Fruit fly (Drosophila melanogaster) whole organism, adult: ENCODE results near the gene CG13623.

Experiments used
- CG12768 ChIP-seq: fragments of 200-800 bp; sonication (Bioruptor generic); optimal IDR thresholded peaks from 2 replicates; lab custom pipeline; 2017; ENCODE audit warnings: missing biosample characterization, missing genetic modification characterization, mild to moderate bottlenecking, moderate library complexity, missing genetic modification reagents
- CG1620 ChIP-seq: fragments of 200-800 bp; sonication (Bioruptor generic); optimal IDR thresholded peaks from 2 replicates; lab custom pipeline; 2016; ENCODE audit warnings: missing biosample characterization, missing genetic modification characterization
- CG33017 ChIP-seq: fragments of 200-800 bp; sonication (Bioruptor generic); optimal IDR thresholded peaks from 2 replicates; lab custom pipeline; 2018; ENCODE audit warnings: missing biosample characterization, mild to moderate bottlenecking, missing genetic modification characterization, moderate library complexity
- CG5204 ChIP-seq: fragments of 200-800 bp; sonication (Bioruptor generic); optimal IDR thresholded peaks from 2 replicates; lab custom pipeline; 2016; ENCODE audit warnings: missing biosample characterization, missing genetic modification characterization
- Clk ChIP-seq: fragments of 200-800 bp; sonication (Bioruptor generic); optimal IDR thresholded peaks from 2 replicates; lab custom pipeline; 2017; ENCODE audit warnings: missing biosample characterization, missing genetic modification characterization
- Crg-1 ChIP-seq: fragments of 200-800 bp; sonication (Bioruptor generic); optimal IDR thresholded peaks from 2 replicates; lab custom pipeline; 2016; ENCODE audit warnings: missing biosample characterization, missing genetic modification characterization
- bab1 ChIP-seq: fragments of 200-800 bp; sonication (Bioruptor generic); optimal IDR thresholded peaks from 3 replicates; lab custom pipeline; 2019; ENCODE audit warnings: missing biosample characterization, mild to moderate bottlenecking, missing genetic modification characterization, moderate library complexity
- cnc ChIP-seq, 2 experiments: fragments of >200 bp; optimal IDR thresholded peaks; 2 replicates each; lab custom pipeline; 2017
- kay ChIP-seq: fragments of 200-800 bp; sonication (Bioruptor generic); peaks from one replicate; lab custom pipeline; 2016; ENCODE audit warnings: missing biosample characterization, missing genetic modification characterization, borderline replicate concordance
- ovo ChIP-seq: fragments of 200-800 bp; sonication (Bioruptor generic); optimal IDR thresholded peaks from 2 replicates; lab custom pipeline; 2016; ENCODE audit warnings: missing biosample characterization, missing genetic modification characterization
- pad ChIP-seq: fragments of 200-800 bp; sonication (Bioruptor generic); optimal IDR thresholded peaks from 3 replicates; lab custom pipeline; 2017; ENCODE audit warnings: missing biosample characterization, missing genetic modification characterization, mild to moderate bottlenecking, moderate library complexity, missing genetic modification reagents
- tj ChIP-seq: fragments of 200-800 bp; sonication (Bioruptor generic); optimal IDR thresholded peaks from 3 replicates; lab custom pipeline; 2017; ENCODE audit warnings: missing biosample characterization, mild to moderate bottlenecking, missing genetic modification characterization, moderate library complexity
- toe ChIP-seq: fragments of 200-800 bp; sonication (Bioruptor generic); optimal IDR thresholded peaks from 2 replicates; lab custom pipeline; 2016; ENCODE audit warnings: missing biosample characterization, missing genetic modification characterization

DNA sequence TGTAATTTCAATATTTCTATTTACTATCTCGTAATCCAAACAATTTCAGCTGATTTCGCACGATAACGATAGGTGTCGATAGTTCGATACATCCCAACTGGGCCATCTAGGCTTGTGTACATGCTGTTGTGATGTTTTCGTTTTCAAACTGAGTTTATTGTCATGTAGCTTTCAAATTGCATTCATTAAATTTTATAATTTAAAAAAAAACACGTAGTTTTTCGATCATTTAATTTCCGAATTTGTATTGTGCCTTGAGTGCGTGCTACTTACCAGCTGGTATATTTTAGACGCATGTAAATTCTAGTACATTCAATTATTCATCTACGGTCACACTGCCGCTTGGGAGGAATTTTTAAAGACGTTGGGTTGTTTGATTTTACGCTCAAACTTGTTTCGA is at the start of gene CG13623, which contains the start of gene ana1:
- TF ChIP-seq CG33017 (tag; lab: Kevin White, UChicago) (no peak), tj (GFP tag; lab: Kevin White, UChicago) (no peak), cnc (optimal IDR thresholded peaks at IDR 0.05; lab: Kevin White, UChicago) (no peak), Crg-1 (GFP tag; lab: Kevin White, UChicago) (no peak), CG5204 (GFP tag; lab: Kevin White, UChicago) (no peak), bab1 (GFP tag; lab: Kevin White, UChicago) (peak; percentile 29), pad (no peak), Clk (GFP tag; lab: Kevin White, UChicago) (no peak), CG12768 (GFP tag; lab: Kevin White, UChicago) (no peak), ovo (GFP tag; lab: Kevin White, UChicago) (no peak), toe (GFP tag; lab: Kevin White, UChicago) (peak; percentile 19), CG1620 (GFP tag; lab: Kevin White, UChicago) (no peak), kay (GFP tag; lab: Kevin White, UChicago) (no peak)
